Worm (Caenorhabditis elegans) whole organism, L1 larva: Measurements from ENCODE around the gene zer-1.

Experiments
- ama-1 ChIP-seq: fragments of 150-350 bp; optimal IDR thresholded peaks from 2 replicates; lab custom pipeline; 2014
- ceh-82 ChIP-seq, 3 experiments: fragments of 150-350 bp in 1 of 3; sonication (generic microtip) in 2 of 3; optimal IDR thresholded peaks; 2 replicates each; lab custom pipeline; 2014 to 2017; ENCODE audit warnings: missing biosample characterization in 3 of 3, missing genetic modification characterization in 3 of 3
- ces-1 ChIP-seq: fragments of 150-350 bp; optimal IDR thresholded peaks from 2 replicates; lab custom pipeline; 2014; ENCODE audit warnings: missing biosample characterization, missing genetic modification reagents, missing genetic modification characterization
- elt-3 ChIP-seq, 6 experiments: fragments of 150-350 bp in 1 of 6; sonication (generic microtip); optimal IDR thresholded peaks; 2 replicates each; lab custom pipeline; 2017 to 2018; ENCODE audit warnings: missing biosample characterization in 6 of 6, missing genetic modification characterization in 6 of 6, inconsistent platforms in 1 of 6
- fos-1 ChIP-seq: fragments of 150-350 bp; optimal IDR thresholded peaks from 2 replicates; lab custom pipeline; 2014; ENCODE audit warnings: missing biosample characterization, missing genetic modification characterization
- lir-3 ChIP-seq: sonication (generic microtip); optimal IDR thresholded peaks from 2 replicates; lab custom pipeline; 2016; ENCODE audit warnings: mild to moderate bottlenecking, missing genetic modification characterization, moderate library complexity, missing compliant biosample characterization; ENCODE audit not compliant: poor library complexity
- nhr-12 ChIP-seq: sonication (generic microtip); optimal IDR thresholded peaks from 2 replicates; lab custom pipeline; 2017; ENCODE audit warnings: missing biosample characterization, missing genetic modification characterization
- nhr-19 ChIP-seq: fragments of 200-800 bp; sonication (Bioruptor generic); conservative IDR thresholded peaks from 2 replicates; pipeline ENCODE4 v1.3.6; 2022; ENCODE audit warnings: missing genetic modification characterization, missing compliant biosample characterization
- nhr-28 ChIP-seq: fragments of 150-350 bp; optimal IDR thresholded peaks from 2 replicates; lab custom pipeline; 2014; ENCODE audit warnings: missing biosample characterization, missing genetic modification characterization
- nhr-77 ChIP-seq: fragments of 150-350 bp; optimal IDR thresholded peaks from 2 replicates; lab custom pipeline; 2014; ENCODE audit warnings: missing biosample characterization, missing genetic modification characterization
- pqm-1 ChIP-seq: sonication (generic microtip); optimal IDR thresholded peaks from 3 replicates; lab custom pipeline; 2017; ENCODE audit warnings: missing biosample characterization, missing genetic modification characterization
- unc-130 ChIP-seq: fragments of 150-350 bp; optimal IDR thresholded peaks from 2 replicates; lab custom pipeline; 2017; ENCODE audit warnings: missing biosample characterization, missing genetic modification characterization, inconsistent platforms
- ztf-4 ChIP-seq: fragments of 150-350 bp; optimal IDR thresholded peaks from 2 replicates; lab custom pipeline; 2014; ENCODE audit warnings: missing biosample characterization, missing genetic modification characterization

- TF ChIP-seq ceh-82 (tag; optimal IDR thresholded peaks at IDR 0.05; lab: Kevin White, UChicago) (no peak), ama-1 (no peak), nhr-28 (tag; lab: Kevin White, UChicago) (no peak), ztf-4 (tag; lab: Kevin White, UChicago) (no peak), nhr-12 (tag; lab: Kevin White, UChicago) (no peak), elt-3 (tag; optimal IDR thresholded peaks at IDR 0.05; lab: Kevin White, UChicago) (no peak), ces-1 (GFP tag; lab: Kevin White, UChicago) (no peak), nhr-77 (tag; lab: Kevin White, UChicago) (no peak), fos-1 (tag; lab: Kevin White, UChicago) (no peak), pqm-1 (no peak), unc-130 (tag; lab: Kevin White, UChicago) (no peak), nhr-19 (no peak), lir-3 (tag; lab: Kevin White, UChicago) (no peak)
Measured at ce11 chrIII:856908-857307, 29.7 kb downstream of the zer-1 start.
